Worm (Caenorhabditis elegans): ENCODE measurements around the gene srx-22.

DNA sequence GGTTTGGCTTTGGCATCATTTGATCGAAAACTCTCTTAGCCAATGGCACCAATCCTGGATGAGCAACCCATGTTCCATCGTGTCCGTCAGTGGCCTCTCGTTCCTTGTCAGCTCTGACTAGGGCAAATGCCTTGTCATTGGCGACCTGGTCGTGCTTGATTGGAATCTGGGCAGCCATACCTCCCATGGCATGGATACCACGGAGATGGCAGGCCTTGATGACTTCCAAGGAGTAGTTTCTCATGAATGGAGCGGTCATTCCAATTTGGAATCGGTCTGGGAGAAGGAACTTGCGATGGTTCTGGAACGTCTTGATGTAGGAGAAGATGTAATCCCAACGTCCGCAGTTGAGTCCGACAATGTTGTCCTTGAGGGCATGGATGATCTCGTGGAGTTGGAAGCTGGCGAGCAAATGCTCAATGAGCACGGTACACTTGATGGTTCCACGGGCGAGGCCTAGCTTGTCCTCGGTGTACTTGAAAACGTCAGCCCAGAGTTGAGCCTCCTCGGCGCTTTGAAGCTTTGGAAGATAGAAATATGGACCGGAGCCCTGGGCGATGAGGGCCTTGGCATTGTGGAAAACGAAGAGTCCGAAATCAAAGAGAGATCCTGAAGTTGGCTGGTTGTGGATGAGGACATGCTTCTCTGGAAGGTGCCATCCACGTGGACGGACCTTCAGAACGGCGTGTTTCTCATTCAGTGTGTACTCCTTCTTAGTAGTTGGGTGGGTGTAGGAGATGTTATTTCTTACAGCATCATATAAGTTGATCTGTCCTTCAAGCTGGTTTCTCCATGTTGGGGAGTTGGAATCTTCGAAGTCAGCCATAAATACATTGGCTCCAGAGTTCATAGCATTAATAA is 45.4 kb downstream of the srx-22 start:
- no peak for TF ChIP-seq blmp-1 (tag; optimal IDR thresholded peaks at IDR 0.05)
- TF ChIP-seq unc-39 (tag; optimal IDR thresholded peaks at IDR 0.05): no peak
- TF ChIP-seq bed-3 (GFP tag; optimal IDR thresholded peaks at IDR 0.05): no peak
- no peak for TF ChIP-seq elt-3 (tag; optimal IDR thresholded peaks at IDR 0.05)
- TF ChIP-seq mep-1 (tag; optimal IDR thresholded peaks at IDR 0.05): no peak
- TF ChIP-seq flh-1 (GFP tag; optimal IDR thresholded peaks at IDR 0.05): no peak
- no peak for TF ChIP-seq sptf-1 (tag; optimal IDR thresholded peaks at IDR 0.05)
- TF ChIP-seq ceh-39 (tag; optimal IDR thresholded peaks at IDR 0.05): no peak
- no peak for TF ChIP-seq nhr-28 (tag; optimal IDR thresholded peaks at IDR 0.05)
